Worm (Caenorhabditis elegans) whole organism, L4 larva: ENCODE results near the gene exos-4.2.

Experiments
- F26F4.8 ChIP-seq: fragments of 200-800 bp; sonication (Bioruptor generic); conservative IDR thresholded peaks from 2 replicates; pipeline ENCODE4 v1.3.6; 2022; ENCODE audit warnings: missing genetic modification characterization, missing compliant biosample characterization
- ZK337.2 ChIP-seq: fragments of 200-800 bp; sonication (Bioruptor generic); IDR thresholded peaks from 2 replicates; pipeline ENCODE4 v1.3.6; 2022; ENCODE audit warnings: missing genetic modification reagents, missing genetic modification characterization, missing compliant biosample characterization
- aha-1 ChIP-seq: fragments of 150-350 bp; peaks from one replicate; lab custom pipeline; 2014; ENCODE audit warnings: missing biosample characterization, missing genetic modification characterization
- aly-2 ChIP-seq: sonication (generic microtip); optimal IDR thresholded peaks from 2 replicates; lab custom pipeline; 2018; ENCODE audit warnings: missing biosample characterization, missing genetic modification characterization
- ama-1 ChIP-seq: fragments of 150-350 bp; optimal IDR thresholded peaks from 2 replicates; lab custom pipeline; 2014; ENCODE audit warnings: inconsistent platforms, mixed read lengths
- attf-4 ChIP-seq: sonication (generic microtip); optimal IDR thresholded peaks from 3 replicates; lab custom pipeline; 2017; ENCODE audit warnings: missing biosample characterization, missing genetic modification characterization
- ceh-20 ChIP-seq: fragments of 200-800 bp; sonication (Bioruptor generic); IDR thresholded peaks from 2 replicates; pipeline ENCODE4 v1.3.6; 2022; ENCODE audit warnings: missing genetic modification reagents, missing genetic modification characterization, missing compliant biosample characterization
- daf-12 ChIP-seq: fragments of 150-350 bp; optimal IDR thresholded peaks from 2 replicates; lab custom pipeline; 2014; ENCODE audit warnings: missing biosample characterization, missing genetic modification reagents, missing genetic modification characterization
- daf-8 ChIP-seq: fragments of 200-800 bp; sonication (Bioruptor generic); IDR thresholded peaks from 2 replicates; pipeline ENCODE4 v1.3.6; 2022; ENCODE audit warnings: missing genetic modification characterization, missing compliant biosample characterization
- dmd-6 ChIP-seq: fragments of 200-800 bp; sonication (Bioruptor generic); IDR thresholded peaks from 2 replicates; pipeline ENCODE4 v1.3.6; 2022; ENCODE audit warnings: missing genetic modification reagents, missing genetic modification characterization, missing compliant biosample characterization
- dve-1 ChIP-seq: sonication (generic microtip); optimal IDR thresholded peaks from 2 replicates; lab custom pipeline; 2017; ENCODE audit warnings: antibody characterized with exemption, mild to moderate bottlenecking, missing genetic modification characterization, missing compliant biosample characterization; ENCODE audit not compliant: insufficient read depth
- fkh-10 ChIP-seq: fragments of 150-350 bp; optimal IDR thresholded peaks from 2 replicates; lab custom pipeline; 2014; ENCODE audit warnings: missing biosample characterization, missing genetic modification reagents, missing genetic modification characterization
- gei-8 ChIP-seq: fragments of 200-800 bp; sonication (Bioruptor generic); optimal IDR thresholded peaks from 2 replicates; lab custom pipeline; 2018; ENCODE audit warnings: mild to moderate bottlenecking, missing genetic modification characterization, missing compliant biosample characterization
- hlh-11 ChIP-seq: fragments of 200-800 bp; sonication (Bioruptor generic); optimal IDR thresholded peaks from 2 replicates; lab custom pipeline; 2018; ENCODE audit warnings: mild to moderate bottlenecking, missing genetic modification characterization, missing compliant biosample characterization
- jun-1 ChIP-seq: fragments of 150-350 bp; optimal IDR thresholded peaks from 2 replicates; lab custom pipeline; 2014; ENCODE audit warnings: missing biosample characterization, missing genetic modification reagents, missing genetic modification characterization
- lim-7 ChIP-seq: fragments of 200-800 bp; sonication (Bioruptor generic); IDR thresholded peaks from 2 replicates; pipeline ENCODE4 v1.3.6; 2022; ENCODE audit warnings: missing genetic modification characterization, missing compliant biosample characterization
- lin-13 ChIP-seq: fragments of 150-350 bp; optimal IDR thresholded peaks from 2 replicates; lab custom pipeline; 2014; ENCODE audit warnings: missing biosample characterization, missing genetic modification reagents, missing genetic modification characterization
- lin-15B ChIP-seq: fragments of 150-350 bp; sonication (generic microtip); optimal IDR thresholded peaks from 3 replicates; lab custom pipeline; 2014; ENCODE audit warnings: missing biosample characterization, missing genetic modification characterization
- lin-29 ChIP-seq: fragments of 200-800 bp; sonication (Bioruptor generic); IDR thresholded peaks from 2 replicates; pipeline ENCODE4 v1.3.6; 2022; ENCODE audit warnings: missing genetic modification reagents, missing genetic modification characterization, missing compliant biosample characterization
- lin-39 ChIP-seq: fragments of 150-350 bp; optimal IDR thresholded peaks from 2 replicates; lab custom pipeline; 2014; ENCODE audit warnings: missing biosample characterization, missing genetic modification reagents, missing genetic modification characterization
- lsy-2 ChIP-seq, 2 experiments: fragments of 150-350 bp in 1 of 2; sonication (generic microtip) in 1 of 2; optimal IDR thresholded peaks; 2 replicates each; lab custom pipeline; 2014 to 2017; ENCODE audit warnings: missing biosample characterization in 2 of 2, missing genetic modification characterization in 2 of 2
- mdl-1 ChIP-seq, 2 experiments: fragments of 150-350 bp in 1 of 2; sonication (generic microtip) in 1 of 2; optimal IDR thresholded peaks; 2 replicates each; lab custom pipeline; 2014 to 2017; ENCODE audit warnings: missing biosample characterization in 2 of 2, missing genetic modification characterization in 2 of 2
- mdt-29 ChIP-seq: fragments of 200-800 bp; sonication (Bioruptor generic); IDR thresholded peaks from 2 replicates; pipeline ENCODE4 v1.3.6; 2022; ENCODE audit warnings: missing genetic modification reagents, missing genetic modification characterization, missing compliant biosample characterization
- mep-1 ChIP-seq: fragments of 150-350 bp; sonication (generic microtip); optimal IDR thresholded peaks from 3 replicates; lab custom pipeline; 2014; ENCODE audit warnings: missing biosample characterization, missing genetic modification characterization
- mxl-2 ChIP-seq: fragments of 200-800 bp; sonication (Bioruptor generic); conservative IDR thresholded peaks from 2 replicates; pipeline ENCODE4 v1.3.6; 2022; ENCODE audit warnings: missing genetic modification reagents, missing genetic modification characterization, missing compliant biosample characterization
- mxl-3 ChIP-seq: fragments of 200-800 bp; sonication (Bioruptor generic); optimal IDR thresholded peaks from 2 replicates; lab custom pipeline; 2018; ENCODE audit warnings: mild to moderate bottlenecking, missing genetic modification characterization, missing compliant biosample characterization
- nhr-10 ChIP-seq: fragments of 150-350 bp; optimal IDR thresholded peaks from 2 replicates; lab custom pipeline; 2014; ENCODE audit warnings: missing biosample characterization, missing genetic modification characterization
- nhr-11 ChIP-seq: fragments of 150-350 bp; optimal IDR thresholded peaks from 2 replicates; lab custom pipeline; 2014; ENCODE audit warnings: missing biosample characterization, missing genetic modification characterization
- nhr-28 ChIP-seq: fragments of 150-350 bp; optimal IDR thresholded peaks from 2 replicates; lab custom pipeline; 2014; ENCODE audit warnings: missing biosample characterization, missing genetic modification characterization
- nhr-77 ChIP-seq: fragments of 150-350 bp; optimal IDR thresholded peaks from 2 replicates; lab custom pipeline; 2014; ENCODE audit warnings: missing biosample characterization, missing genetic modification characterization
- pqm-1 ChIP-seq: sonication (generic microtip); optimal IDR thresholded peaks from 2 replicates; lab custom pipeline; 2017; ENCODE audit warnings: missing biosample characterization, missing genetic modification characterization
- rbr-2 ChIP-seq: sonication (generic microtip); optimal IDR thresholded peaks from 2 replicates; lab custom pipeline; 2016; ENCODE audit warnings: missing genotype, missing genetic modification characterization, missing compliant biosample characterization
- sdz-12 ChIP-seq: fragments of 200-800 bp; sonication (Bioruptor generic); optimal IDR thresholded peaks from 2 replicates; lab custom pipeline; 2018; ENCODE audit warnings: mild to moderate bottlenecking, missing genetic modification characterization, missing compliant biosample characterization
- snpc-1.2 ChIP-seq: fragments of 200-800 bp; sonication (Bioruptor generic); IDR thresholded peaks from 2 replicates; pipeline ENCODE4 v1.3.6; 2022; ENCODE audit warnings: missing genetic modification reagents, missing genetic modification characterization, missing compliant biosample characterization
- spr-3 ChIP-seq: fragments of 200-800 bp; sonication (Bioruptor generic); optimal IDR thresholded peaks from 2 replicates; lab custom pipeline; 2018; ENCODE audit warnings: mild to moderate bottlenecking, missing genetic modification characterization, missing compliant biosample characterization
- tra-1 ChIP-seq: fragments of 200-800 bp; sonication (Bioruptor generic); IDR thresholded peaks from 2 replicates; pipeline ENCODE4 v1.3.6; 2022; ENCODE audit warnings: missing genetic modification reagents, missing genetic modification characterization, missing compliant biosample characterization
- unc-130 ChIP-seq: sonication (generic microtip); optimal IDR thresholded peaks from 2 replicates; lab custom pipeline; 2016; ENCODE audit warnings: missing genetic modification reagents, missing genetic modification characterization, missing compliant biosample characterization
- unc-62 ChIP-seq, 3 experiments: fragments of 150-350 bp in 1 of 3; sonication (generic microtip); optimal IDR thresholded peaks in 2 of 3; peaks in 1 of 3; 1 replicate in 1 of 3; 2 replicates in 2 of 3; lab custom pipeline; 2014 to 2017; ENCODE audit warnings: missing biosample characterization in 3 of 3, missing genetic modification characterization in 3 of 3, missing genetic modification reagents in 3 of 3, missing genotype in 1 of 3
- zfp-2 ChIP-seq: sonication (generic microtip); optimal IDR thresholded peaks from 2 replicates; lab custom pipeline; 2016; ENCODE audit warnings: mild to moderate bottlenecking, missing genetic modification characterization, missing compliant biosample characterization
- zfp-3 ChIP-seq: fragments of 200-800 bp; sonication (Bioruptor generic); conservative IDR thresholded peaks from 2 replicates; pipeline ENCODE4 v1.3.6; 2022; ENCODE audit warnings: missing genetic modification reagents, missing genetic modification characterization, missing compliant biosample characterization

exos-4.2 gene

ce11 chrIII:822546-823272, 37.3 kb upstream of the exos-4.2 start, which contains the start of gene clec-149:
Gene clec-149 (plus strand): TSS chrIII:823222.
- TF ChIP-seq nhr-11 (tag; lab: Kevin White, UChicago) (peak; percentile 10), daf-8 (GFP tag; lab: Robert Waterston, UW) (no peak)

DNA sequence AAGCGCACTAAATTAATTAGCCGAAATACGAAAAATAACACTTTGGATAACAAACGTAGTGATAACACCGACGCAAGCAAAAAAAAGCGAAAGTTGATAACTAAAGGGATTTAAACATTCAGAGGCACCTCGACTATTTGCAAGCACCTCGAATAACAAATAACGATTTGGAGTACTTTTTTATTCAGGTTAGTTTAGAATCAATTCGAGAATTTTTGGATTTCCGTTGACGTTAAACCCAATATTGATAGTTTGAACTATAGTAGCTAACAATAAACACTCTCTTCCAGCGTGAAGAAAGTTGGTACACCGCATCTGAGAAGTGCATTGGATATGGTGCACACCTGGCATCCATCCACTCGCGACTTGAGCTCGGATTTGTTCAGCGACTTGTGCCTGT, 34.7 kb upstream of the exos-4.2 start:
- TF ChIP-seq aha-1 (peak; percentile 98), dve-1 (tag; lab: Kevin White, UChicago) (no peak)

DNA sequence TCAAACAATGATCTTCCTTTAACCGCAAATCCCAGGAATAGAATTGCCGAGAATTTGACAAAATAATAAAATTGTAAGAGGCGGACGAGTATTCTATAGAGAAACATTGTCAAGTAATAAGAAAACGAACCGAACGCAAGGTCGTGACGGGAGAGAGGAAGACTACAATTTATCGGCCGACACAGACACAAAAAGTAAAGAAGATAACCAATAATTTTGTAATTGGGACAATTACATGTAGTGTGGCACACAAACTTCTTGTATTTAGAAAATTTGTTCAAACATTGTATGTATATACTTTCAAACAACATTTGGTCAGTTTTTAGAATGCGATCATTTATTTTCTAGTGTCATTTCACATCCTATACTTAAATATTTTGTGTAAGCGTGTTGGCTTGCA, 28.0 kb upstream of the exos-4.2 start, which contains the start of gene ceeh-1:
Gene ceeh-1, minus strand, starts transcription at position 317 of the 400 bp plus-strand sequence.
- no peak for TF ChIP-seq snpc-1.2 (GFP tag; lab: Robert Waterston, UW)
- TF ChIP-seq lin-15B (tag; lab: Kevin White, UChicago): no peak
- TF ChIP-seq ama-1 (lab: Kevin White, UChicago): no peak
- no peak for TF ChIP-seq mxl-2 (GFP tag; lab: Robert Waterston, UW)
- no peak for TF ChIP-seq spr-3 (GFP tag; lab: Kevin White, UChicago)
- TF ChIP-seq unc-62 (GFP tag; optimal IDR thresholded peaks at IDR 0.05 in 1 of 2; lab: Kevin White, UChicago): peak in 1 of 2 experiments; percentile 15
- TF ChIP-seq unc-62 (tag; optimal IDR thresholded peaks at IDR 0.05; lab: Kevin White, UChicago): no peak
- TF ChIP-seq lin-29 (GFP tag; lab: Robert Waterston, UW): no peak
- TF ChIP-seq jun-1 (tag; lab: Kevin White, UChicago): no peak
- peak; percentile 22 for TF ChIP-seq mxl-3
- TF ChIP-seq tra-1 (GFP tag; lab: Robert Waterston, UW): no peak
- TF ChIP-seq fkh-10 (GFP tag; lab: Kevin White, UChicago): no peak
- no peak for TF ChIP-seq nhr-10 (tag; lab: Kevin White, UChicago)
- TF ChIP-seq mep-1 (tag; lab: Kevin White, UChicago): no peak
- no peak for TF ChIP-seq ceh-20 (GFP tag; lab: Robert Waterston, UW)
- peak; percentile 4 for TF ChIP-seq nhr-77 (tag; lab: Kevin White, UChicago)
- TF ChIP-seq zfp-2 (tag; lab: Kevin White, UChicago): no peak
- no peak for TF ChIP-seq lim-7 (GFP tag; lab: Robert Waterston, UW)
- no peak for TF ChIP-seq nhr-11 (tag; lab: Kevin White, UChicago)
- TF ChIP-seq ZK337.2: no peak
- no peak for TF ChIP-seq daf-12 (tag; lab: Kevin White, UChicago)
- no peak for TF ChIP-seq mdl-1 (tag; optimal IDR thresholded peaks at IDR 0.05; lab: Kevin White, UChicago)
- TF ChIP-seq nhr-28 (tag; lab: Kevin White, UChicago): peak; percentile 100
- TF ChIP-seq sdz-12 (GFP tag; lab: Kevin White, UChicago): no peak
- no peak for TF ChIP-seq F26F4.8 (GFP tag; lab: Robert Waterston, UW)
- TF ChIP-seq lin-13 (GFP tag; lab: Kevin White, UChicago): no peak
- TF ChIP-seq hlh-11: peak; percentile 12
- peak; percentile 20; the same call in 1 of the 2 replicates for TF ChIP-seq dmd-6 (GFP tag; lab: Robert Waterston, UW)
- TF ChIP-seq unc-130: no peak
- TF ChIP-seq mdt-29 (GFP tag; lab: Robert Waterston, UW): no peak
- no peak for TF ChIP-seq attf-4 (tag; lab: Kevin White, UChicago)
- TF ChIP-seq rbr-2 (tag; lab: Kevin White, UChicago): no peak
- TF ChIP-seq lsy-2 (tag; optimal IDR thresholded peaks at IDR 0.05; lab: Kevin White, UChicago): peak in 1 of 2 experiments; percentile 4
- peak; percentile 30 for TF ChIP-seq pqm-1 (tag; lab: Kevin White, UChicago)
- no peak for TF ChIP-seq lin-39 (tag; lab: Kevin White, UChicago)
- no peak for TF ChIP-seq aly-2 (tag; lab: Kevin White, UChicago)
- no peak for TF ChIP-seq zfp-3
- TF ChIP-seq gei-8 (GFP tag; lab: Kevin White, UChicago): no peak
